Worm (Caenorhabditis elegans) whole organism, L4/young adult: ENCODE measurements around the gene unc-23.

Source experiments
- W03F9.2 ChIP-seq: fragments of 150-350 bp; optimal IDR thresholded peaks from 2 replicates; lab custom pipeline; 2014; ENCODE audit warnings: missing biosample characterization, missing genetic modification characterization
- dao-5 ChIP-seq: sonication (generic microtip); optimal IDR thresholded peaks from 2 replicates; lab custom pipeline; 2016; ENCODE audit warnings: missing genotype, missing genetic modification characterization, moderate library complexity, missing compliant biosample characterization
- him-1 ChIP-seq: sonication (generic microtip); optimal IDR thresholded peaks from 2 replicates; lab custom pipeline; 2016; ENCODE audit warnings: missing genotype, missing genetic modification reagents, missing genetic modification characterization, missing compliant biosample characterization

unc-23 gene

DNA sequence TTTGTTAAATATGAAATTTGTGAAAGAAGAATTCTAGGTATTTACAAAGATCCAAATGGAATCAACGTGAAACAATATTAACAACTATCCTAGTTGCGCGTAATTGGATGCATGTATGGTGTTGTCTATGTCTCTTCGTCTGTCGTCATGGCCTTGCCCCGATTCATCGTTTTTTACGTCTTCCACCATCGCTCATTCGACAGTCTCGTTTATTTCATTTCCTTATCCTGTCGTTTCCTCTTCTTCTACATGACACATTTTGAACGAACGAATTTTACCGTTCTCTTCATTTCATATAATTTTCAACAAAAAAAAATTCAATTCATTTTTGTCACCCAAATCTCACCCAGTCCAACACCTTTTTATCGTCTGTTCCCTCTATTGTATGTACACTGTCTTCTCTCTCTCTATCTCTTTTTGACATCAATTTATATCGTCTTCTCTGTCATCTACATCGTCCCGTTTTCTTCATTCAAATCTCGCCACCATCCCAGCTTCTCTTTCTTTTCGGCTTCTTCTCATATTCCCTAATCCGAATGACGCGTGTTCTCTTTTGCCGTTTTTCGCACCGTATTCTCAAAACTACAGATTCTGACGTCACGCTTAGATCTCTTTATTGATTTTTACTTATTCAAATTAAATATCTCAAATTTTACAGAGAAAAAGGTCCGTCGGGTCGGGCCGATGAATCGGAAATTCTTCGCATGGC lies 20.4 kb downstream of the unc-23 start, which contains the start of gene ttc-17:
Gene ttc-17 (plus strand): TSS at position 659 of the 709 bp plus-strand sequence.
- TF ChIP-seq W03F9.2 (tag; lab: Kevin White, UChicago) (no peak), him-1 (tag; lab: Kevin White, UChicago) (no peak), dao-5 (tag; lab: Kevin White, UChicago) (no peak)

DNA sequence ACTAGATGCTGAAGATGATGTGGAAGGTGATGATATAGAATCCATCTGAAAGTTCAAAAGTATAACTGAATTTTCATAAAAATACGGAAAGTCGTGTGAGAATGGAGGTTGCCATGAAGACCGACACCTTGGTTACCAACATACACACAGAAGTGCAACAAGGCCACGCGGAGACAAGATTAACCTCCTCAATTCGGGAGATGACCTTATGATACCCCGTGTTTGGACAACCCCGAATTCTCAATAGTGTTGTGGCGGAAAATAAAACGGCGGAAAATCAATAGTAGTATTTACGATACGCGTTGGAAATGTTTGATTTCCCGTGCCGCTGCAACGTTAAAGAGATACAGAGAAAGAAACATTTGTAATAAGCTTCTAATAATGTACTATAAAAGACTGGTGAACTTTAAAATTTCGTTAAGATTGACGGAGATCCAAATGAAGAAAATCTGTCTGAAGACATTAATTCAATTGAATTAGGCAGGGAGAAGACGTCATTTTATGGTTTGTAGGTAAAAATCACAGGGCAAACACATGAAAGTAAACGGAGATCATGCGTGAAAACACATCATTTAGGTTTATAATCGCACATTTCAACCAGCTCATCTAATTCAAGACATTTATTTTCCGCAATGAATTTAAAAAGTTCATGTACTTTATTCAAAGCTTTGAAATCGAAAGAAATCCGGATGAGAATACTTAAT lies 28.0 kb downstream of the unc-23 start, which contains the start of gene nhr-44:
Gene nhr-44 (minus strand): TSS at position 51 of the 704 bp plus-strand sequence.
- TF ChIP-seq dao-5 (tag; lab: Kevin White, UChicago) (no peak), W03F9.2 (tag; lab: Kevin White, UChicago) (no peak), him-1 (tag; lab: Kevin White, UChicago) (no peak)

DNA sequence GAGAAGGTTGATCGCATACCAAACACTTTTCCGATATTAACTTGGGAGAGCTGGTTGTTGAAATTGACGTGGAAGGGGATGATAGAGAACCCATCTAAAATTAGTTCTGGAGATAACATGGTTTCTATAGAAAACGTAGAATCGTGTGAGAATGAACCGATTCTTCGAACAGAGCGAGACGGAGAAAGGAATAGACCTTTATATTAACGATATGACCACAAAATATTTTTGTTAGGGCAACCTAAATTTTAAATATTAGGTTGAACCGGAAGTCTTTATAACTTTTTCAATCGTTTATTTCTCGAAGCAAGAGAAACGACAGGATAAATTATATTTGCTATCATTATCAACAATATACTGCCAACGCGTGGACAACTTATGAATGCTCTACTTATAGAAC lies 29.9 kb downstream of the unc-23 start, which contains the start of gene nhr-219:
Gene nhr-219 (minus strand): TSS at position 101 of the 400 bp plus-strand sequence.
- TF ChIP-seq W03F9.2 (tag; lab: Kevin White, UChicago) (no peak), him-1 (tag; lab: Kevin White, UChicago) (no peak), dao-5 (tag; lab: Kevin White, UChicago) (no peak)

DNA sequence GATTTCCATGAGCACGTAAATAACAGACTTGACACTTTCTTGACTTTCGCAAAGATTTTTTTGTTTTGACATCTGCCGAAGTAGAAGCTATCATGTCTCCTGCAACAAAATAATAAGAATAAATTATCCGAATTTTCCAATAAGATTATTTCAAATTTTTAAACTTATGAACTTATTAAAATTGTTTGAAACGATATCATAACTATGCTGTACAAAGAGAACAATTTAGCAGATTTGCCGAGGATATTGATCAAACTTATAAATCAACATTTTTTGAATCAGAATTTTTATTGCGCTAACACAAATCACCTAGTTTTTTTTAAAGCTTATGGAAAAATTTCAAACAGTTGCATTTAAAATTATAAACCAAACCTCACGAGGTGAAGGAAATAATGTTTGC lies 36.1 kb downstream of the unc-23 start, which contains the start of gene nhr-195:
Gene nhr-195 (minus strand): TSS at position 101 of the 400 bp plus-strand sequence.
- TF ChIP-seq him-1 (tag; lab: Kevin White, UChicago) (no peak), dao-5 (tag; lab: Kevin White, UChicago) (no peak), W03F9.2 (tag; lab: Kevin White, UChicago) (no peak)

DNA sequence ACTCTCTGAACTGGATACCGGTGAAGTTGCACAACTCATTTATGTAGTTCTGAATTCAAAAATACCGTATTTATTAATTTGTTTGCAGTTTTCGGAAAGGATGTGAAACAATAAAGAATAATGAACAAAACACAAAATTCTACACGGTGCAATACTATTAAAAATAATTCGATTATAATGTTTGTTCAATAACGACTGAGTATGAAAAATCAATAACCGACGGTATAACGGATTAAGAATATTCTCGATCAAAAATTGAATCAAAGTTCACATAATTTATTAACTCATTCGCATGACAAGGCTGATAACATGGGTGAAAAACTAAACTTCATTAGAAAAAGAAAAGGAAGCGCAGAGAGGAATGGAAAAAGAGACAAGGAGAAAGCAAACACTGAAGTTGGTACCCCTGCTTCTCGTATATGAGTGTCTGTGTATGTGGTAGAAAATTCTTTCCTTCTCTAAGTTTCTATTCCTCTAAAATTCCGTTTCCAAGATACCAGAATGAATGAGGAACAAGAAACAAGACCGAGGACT lies 38.8 kb downstream of the unc-23 start, which contains the start of gene nhr-143:
Gene nhr-143 (minus strand): TSS at position 51 of the 534 bp plus-strand sequence.
- TF ChIP-seq him-1 (tag; lab: Kevin White, UChicago) (no peak), W03F9.2 (tag; lab: Kevin White, UChicago) (no peak), dao-5 (tag; lab: Kevin White, UChicago) (no peak)

DNA sequence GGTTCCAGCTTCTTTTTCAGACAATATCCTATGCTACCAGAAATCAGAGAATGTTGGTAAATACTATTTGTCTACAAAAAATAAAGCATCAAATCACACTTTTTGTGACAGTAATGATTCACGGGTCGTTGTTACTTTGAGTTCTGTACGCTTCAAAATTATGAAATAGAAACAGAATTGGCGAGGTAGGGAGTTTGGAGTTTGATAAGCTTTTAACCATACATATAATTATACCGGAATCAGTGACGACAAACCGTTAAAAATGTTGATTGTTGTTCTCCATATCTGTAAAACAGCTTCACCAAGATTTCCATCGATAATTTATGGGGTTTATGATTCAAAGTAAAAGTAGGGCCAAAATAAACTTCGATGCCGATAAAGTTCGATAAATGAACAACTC lies 41.7 kb downstream of the unc-23 start:
- TF ChIP-seq him-1 (tag; lab: Kevin White, UChicago) (no peak), W03F9.2 (tag; lab: Kevin White, UChicago) (no peak), dao-5 (tag; lab: Kevin White, UChicago) (no peak)

DNA sequence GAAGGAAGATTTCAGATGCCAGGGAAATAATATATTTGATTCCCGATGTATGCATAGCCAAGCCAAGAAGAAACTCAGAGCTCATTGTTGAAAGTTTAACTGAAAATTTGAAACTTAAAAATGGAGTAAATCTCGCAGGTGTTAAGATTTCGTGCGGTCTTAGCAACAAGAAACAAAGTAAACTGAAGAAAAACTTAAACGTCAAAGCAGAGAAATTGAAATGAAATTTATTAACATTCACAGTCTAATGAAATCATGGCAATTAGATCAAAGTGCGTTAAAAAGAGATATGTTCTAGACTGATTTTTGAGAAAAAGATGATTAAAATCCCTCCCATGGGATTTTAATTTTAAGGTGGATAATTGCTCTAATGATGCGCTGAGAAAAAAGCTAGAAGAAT lies 44.7 kb downstream of the unc-23 start, which contains the start of gene str-84:
Gene str-84 (minus strand): TSS at position 101 of the 400 bp plus-strand sequence.
- TF ChIP-seq W03F9.2 (tag; lab: Kevin White, UChicago): no peak
- TF ChIP-seq him-1 (tag; lab: Kevin White, UChicago): no peak
- no peak for TF ChIP-seq dao-5 (tag; lab: Kevin White, UChicago)

DNA sequence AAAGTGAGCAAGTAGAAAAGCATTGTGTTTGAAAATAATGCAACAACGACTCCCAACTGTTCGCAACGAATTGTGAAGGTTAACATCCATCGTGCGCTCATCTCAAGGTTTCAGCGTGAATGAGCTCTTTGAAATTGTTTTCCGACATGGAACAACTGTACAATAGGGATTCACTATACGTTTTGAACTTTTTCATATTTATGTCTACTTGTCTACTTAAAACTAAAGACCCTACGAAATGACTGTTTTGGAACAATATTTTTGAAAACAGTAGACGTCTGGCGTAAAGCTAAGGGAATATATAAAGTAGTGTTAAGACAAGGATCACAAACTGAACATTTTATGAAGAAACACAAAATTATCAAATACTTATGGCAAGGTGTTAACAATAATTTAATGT lies 47.4 kb downstream of the unc-23 start, which contains the start of gene str-86:
Gene str-86 (minus strand): TSS at position 101 of the 400 bp plus-strand sequence.
- TF ChIP-seq dao-5 (tag; lab: Kevin White, UChicago): no peak
- TF ChIP-seq W03F9.2 (tag; lab: Kevin White, UChicago): no peak
- no peak for TF ChIP-seq him-1 (tag; lab: Kevin White, UChicago)

DNA sequence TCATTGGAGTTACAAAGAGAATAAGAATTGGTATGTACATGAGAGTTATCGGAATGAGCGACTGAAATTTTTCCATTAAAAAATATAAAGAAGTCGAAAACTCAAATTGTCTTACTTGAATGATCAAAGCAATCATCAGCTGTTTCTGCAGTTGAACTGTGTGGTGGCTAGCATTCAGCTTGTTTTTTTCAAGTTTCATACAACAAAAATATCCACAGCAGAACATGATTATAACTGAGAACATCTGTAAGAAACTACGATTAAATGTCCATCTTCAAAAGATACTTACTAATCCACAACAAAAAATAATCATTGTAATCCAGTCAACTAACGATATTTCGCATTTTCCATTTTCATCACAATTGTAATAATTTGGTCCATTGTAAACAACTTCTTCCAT lies 48.6 kb downstream of the unc-23 start:
- TF ChIP-seq W03F9.2 (tag; lab: Kevin White, UChicago) (no peak), dao-5 (tag; lab: Kevin White, UChicago) (no peak), him-1 (tag; lab: Kevin White, UChicago) (no peak)

DNA sequence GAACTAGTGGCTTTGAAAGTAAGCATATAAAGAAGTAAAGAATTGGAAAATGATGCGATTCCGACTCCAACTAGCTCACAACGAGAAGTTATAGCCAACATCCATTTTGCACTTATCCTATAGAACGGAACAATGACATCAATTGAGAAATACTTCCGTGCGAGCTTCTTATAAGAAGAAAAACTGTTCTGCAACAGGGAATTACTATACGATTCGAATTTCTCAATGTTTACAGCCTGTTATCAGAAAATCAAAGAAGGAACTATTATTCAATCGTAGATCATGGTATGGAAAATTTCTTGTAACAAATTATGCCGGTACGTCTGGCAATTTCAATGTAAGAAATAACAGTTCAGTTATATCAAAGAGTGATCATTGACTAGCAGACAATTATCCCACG lies 49.6 kb downstream of the unc-23 start, which contains the start of gene str-85:
Gene str-85 (minus strand): TSS at position 101 of the 400 bp plus-strand sequence.
- no peak for TF ChIP-seq him-1 (tag; lab: Kevin White, UChicago)
- no peak for TF ChIP-seq W03F9.2 (tag; lab: Kevin White, UChicago)
- TF ChIP-seq dao-5 (tag; lab: Kevin White, UChicago): no peak

DNA sequence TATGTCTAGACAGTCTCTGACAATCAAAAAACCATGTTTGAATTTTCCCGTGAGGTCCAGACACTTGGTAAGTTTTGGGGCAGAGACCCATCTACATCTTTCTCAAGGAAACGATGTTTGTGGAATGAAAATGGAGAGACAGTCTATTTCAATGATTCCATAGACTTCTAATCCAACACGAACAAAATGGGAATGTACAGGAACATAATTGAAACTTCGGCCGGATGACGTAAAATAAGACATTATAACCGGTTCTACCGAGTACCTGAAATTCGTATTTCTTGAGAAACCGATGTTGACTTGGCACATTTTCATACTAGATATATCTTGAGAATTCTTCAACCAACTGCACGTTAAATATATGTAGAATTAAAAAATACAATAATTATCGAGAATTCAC lies 51.9 kb downstream of the unc-23 start, which contains the start of gene str-87:
Gene str-87 (minus strand): TSS at position 101 of the 400 bp plus-strand sequence.
- TF ChIP-seq him-1 (tag; lab: Kevin White, UChicago): no peak
- no peak for TF ChIP-seq W03F9.2 (tag; lab: Kevin White, UChicago)
- no peak for TF ChIP-seq dao-5 (tag; lab: Kevin White, UChicago)
